Worm (Caenorhabditis elegans) whole organism, L2 larva: ENCODE results near the gene Y48G9A.11.

ENCODE experiments used
- alr-1 ChIP-seq: fragments of 150-350 bp; optimal IDR thresholded peaks from 2 replicates; lab custom pipeline; 2014; ENCODE audit warnings: missing biosample characterization, missing genetic modification characterization
- lin-39 ChIP-seq: fragments of 150-350 bp; optimal IDR thresholded peaks from 2 replicates; lab custom pipeline; 2014; ENCODE audit warnings: missing biosample characterization, missing genetic modification reagents, missing genetic modification characterization
- nhr-10 ChIP-seq: sonication (generic microtip); optimal IDR thresholded peaks from 2 replicates; lab custom pipeline; 2017; ENCODE audit warnings: missing biosample characterization, missing genetic modification characterization

DNA sequence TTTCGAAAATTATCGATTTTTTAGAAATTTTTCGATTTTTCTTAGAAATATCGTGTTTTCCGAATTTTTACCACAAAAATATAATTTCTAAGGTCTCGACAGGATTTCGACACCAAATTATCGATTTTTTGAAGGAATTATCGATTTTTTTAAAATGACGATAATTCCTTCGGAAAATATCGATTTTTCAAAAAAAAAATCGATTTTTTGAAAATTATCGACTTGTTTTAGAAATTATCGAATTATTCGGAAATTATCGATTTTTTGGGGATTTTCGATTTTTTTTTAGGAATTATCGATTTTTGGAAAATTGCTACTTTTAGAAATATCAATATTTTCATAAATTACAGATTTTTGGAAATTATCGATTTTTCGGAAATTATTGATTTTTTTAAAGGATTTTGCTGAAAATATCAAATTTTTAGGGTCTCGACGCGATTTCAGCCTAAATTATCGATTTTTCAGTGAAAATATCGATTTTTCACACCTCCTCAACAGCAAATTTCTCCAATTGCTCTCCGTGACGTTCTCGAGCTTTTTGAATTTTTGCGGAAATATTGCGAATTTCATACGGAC lies 4.0 kb downstream of the Y48G9A.11 start:
- no peak for TF ChIP-seq nhr-10 (tag; lab: Kevin White, UChicago)
- no peak for TF ChIP-seq alr-1
- no peak for TF ChIP-seq lin-39 (tag; lab: Kevin White, UChicago)
